Worm (Caenorhabditis elegans) whole organism, L4/young adult: Measurements from ENCODE around the gene T15B7.8.

Experiments used
- W03F9.2 ChIP-seq: fragments of 150-350 bp; optimal IDR thresholded peaks from 2 replicates; lab custom pipeline; 2014; ENCODE audit warnings: missing biosample characterization, missing genetic modification characterization
- dao-5 ChIP-seq: sonication (generic microtip); optimal IDR thresholded peaks from 2 replicates; lab custom pipeline; 2016; ENCODE audit warnings: missing genotype, missing genetic modification characterization, moderate library complexity, missing compliant biosample characterization
- him-1 ChIP-seq: sonication (generic microtip); optimal IDR thresholded peaks from 2 replicates; lab custom pipeline; 2016; ENCODE audit warnings: missing genotype, missing genetic modification reagents, missing genetic modification characterization, missing compliant biosample characterization

DNA sequence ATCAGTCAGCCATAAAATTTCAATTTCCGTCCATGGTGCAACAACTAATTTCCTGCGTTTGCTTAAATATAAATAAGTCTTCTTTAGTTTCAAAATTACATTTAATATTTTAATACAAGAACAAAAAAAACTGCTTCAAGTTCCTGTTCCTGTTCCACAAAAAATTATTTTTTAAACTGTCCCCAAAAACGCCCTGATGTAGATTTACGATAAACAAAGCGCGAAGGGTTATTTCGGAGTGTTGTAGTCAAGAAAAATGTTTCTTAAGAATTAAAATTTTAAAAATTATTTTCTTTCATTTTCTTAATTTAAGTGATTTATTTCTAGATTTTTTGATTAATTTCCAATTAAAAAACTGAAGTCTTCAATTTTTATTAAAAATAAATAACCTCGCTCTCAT is 17.0 kb downstream of the T15B7.8 start, which contains the start of gene T15B7.15:
- TF ChIP-seq dao-5 (no peak), W03F9.2 (tag; lab: Kevin White, UChicago) (no peak), him-1 (tag; lab: Kevin White, UChicago) (no peak)
